Fruit fly (Drosophila melanogaster) whole organism, wandering third instar larva: Measurements from ENCODE around the gene TkR99D.

Experiments used
- Abd-B ChIP-seq: fragments of >200 bp; optimal IDR thresholded peaks from 2 replicates; lab custom pipeline; 2017; ENCODE audit warnings: missing biosample characterization, missing genetic modification characterization
- CG32264 ChIP-seq: fragments of 200-800 bp; sonication (Bioruptor generic); optimal IDR thresholded peaks from 2 replicates; lab custom pipeline; 2016; ENCODE audit warnings: missing biosample characterization, missing genetic modification characterization
- CG9705 ChIP-seq: fragments of 200-800 bp; sonication (Bioruptor generic); optimal IDR thresholded peaks from 2 replicates; lab custom pipeline; 2018; ENCODE audit warnings: missing biosample characterization, mild to moderate bottlenecking, missing genetic modification characterization
- CrebA ChIP-seq: fragments of 200-800 bp; sonication (Bioruptor generic); optimal IDR thresholded peaks from 2 replicates; lab custom pipeline; 2016; ENCODE audit warnings: missing biosample characterization, mild to moderate bottlenecking, missing genetic modification characterization, borderline replicate concordance
- Dfd ChIP-seq: fragments of >200 bp; optimal IDR thresholded peaks from 2 replicates; lab custom pipeline; 2017; ENCODE audit warnings: missing biosample characterization, missing genetic modification characterization
- Dif ChIP-seq: fragments of 200-275, 200-300 bp; sonication (Bioruptor generic); optimal IDR thresholded peaks from 2 replicates; lab custom pipeline; 2018; ENCODE audit warnings: missing biosample characterization, missing genetic modification characterization; ENCODE audit not compliant: partially characterized antibody
- HLH106 ChIP-seq: fragments of 200-800 bp; optimal IDR thresholded peaks from 3 replicates; lab custom pipeline; 2019; ENCODE audit warnings: missing biosample characterization, mild to moderate bottlenecking, missing genetic modification characterization, moderate library complexity
- Hnf4 ChIP-seq: fragments of 200-800 bp; sonication (Bioruptor generic); optimal IDR thresholded peaks from 2 replicates; lab custom pipeline; 2016; ENCODE audit warnings: missing biosample characterization, mild to moderate bottlenecking, missing genetic modification characterization
- Hr78 ChIP-seq: fragments of >200 bp; optimal IDR thresholded peaks from 2 replicates; lab custom pipeline; 2017; ENCODE audit warnings: missing biosample characterization, missing genetic modification characterization
- Hr83 ChIP-seq: fragments of 200-300 bp; sonication (Bioruptor generic); optimal IDR thresholded peaks from 2 replicates; lab custom pipeline; 2016; ENCODE audit warnings: missing biosample characterization, mild to moderate bottlenecking, missing genetic modification characterization, moderate library complexity; ENCODE audit not compliant: poor library complexity, severe bottlenecking
- Jra ChIP-seq: sonication (Bioruptor generic); optimal IDR thresholded peaks from 2 replicates; lab custom pipeline; 2016; ENCODE audit warnings: missing biosample characterization, missing genetic modification characterization
- Mio ChIP-seq: sonication (Bioruptor generic); optimal IDR thresholded peaks from 2 replicates; lab custom pipeline; 2016; ENCODE audit warnings: missing biosample characterization, missing genetic modification characterization
- Myc ChIP-seq: fragments of >200 bp; optimal IDR thresholded peaks from 2 replicates; lab custom pipeline; 2017
- OdsH ChIP-seq: fragments of 200-800 bp; sonication (Bioruptor generic); optimal IDR thresholded peaks from 2 replicates; lab custom pipeline; 2016; ENCODE audit warnings: missing biosample characterization, mild to moderate bottlenecking, missing genetic modification characterization
- Rel ChIP-seq, 2 experiments: fragments of 200-800 bp; sonication (Bioruptor generic) in 1 of 2; optimal IDR thresholded peaks; 2 replicates in 1 of 2; 3 replicates in 1 of 2; lab custom pipeline; 2016 to 2019; ENCODE audit warnings: mild to moderate bottlenecking in 2 of 2, missing biosample characterization in 2 of 2, missing genetic modification characterization in 2 of 2, moderate library complexity in 1 of 2
- Sp1 ChIP-seq: fragments of 200-800 bp; sonication (Bioruptor generic); optimal IDR thresholded peaks from 3 replicates; lab custom pipeline; 2019; ENCODE audit warnings: missing biosample characterization, mild to moderate bottlenecking, missing genetic modification characterization, moderate library complexity
- Vsx2 ChIP-seq: fragments of 200-300, 225-300 bp; sonication (Bioruptor generic); optimal IDR thresholded peaks from 2 replicates; lab custom pipeline; 2018; ENCODE audit warnings: missing biosample characterization, missing genetic modification characterization; ENCODE audit not compliant: partially characterized antibody
- br ChIP-seq: fragments of 200-800 bp; sonication (Bioruptor generic); optimal IDR thresholded peaks from 2 replicates; lab custom pipeline; 2016; ENCODE audit warnings: missing biosample characterization, missing genetic modification characterization
- brk ChIP-seq: fragments of 200-800 bp; sonication (Bioruptor generic); optimal IDR thresholded peaks from 2 replicates; lab custom pipeline; 2016; ENCODE audit warnings: missing biosample characterization, mild to moderate bottlenecking, missing genetic modification characterization
- dl ChIP-seq, 2 experiments: fragments of 175-275, 200-275 bp in 1 of 2; fragments of 200-275 bp in 1 of 2; sonication (Bioruptor generic); optimal IDR thresholded peaks; lab custom pipeline; 2018; ENCODE audit warnings: mild to moderate bottlenecking in 2 of 2, missing biosample characterization in 2 of 2, missing genetic modification characterization in 2 of 2, moderate library complexity in 2 of 2; ENCODE audit not compliant: partially characterized antibody in 2 of 2, insufficient read depth in 1 of 2
- dmrt93B ChIP-seq: fragments of 200-800 bp; sonication (Bioruptor generic); optimal IDR thresholded peaks from 2 replicates; lab custom pipeline; 2018; ENCODE audit warnings: missing biosample characterization, mild to moderate bottlenecking, missing genetic modification characterization
- dsf ChIP-seq: sonication (Bioruptor generic); optimal IDR thresholded peaks from 2 replicates; lab custom pipeline; 2016; ENCODE audit warnings: missing biosample characterization, missing genetic modification characterization, borderline replicate concordance
- ey ChIP-seq: fragments of 200-800 bp; sonication (Bioruptor generic); optimal IDR thresholded peaks from 2 replicates; lab custom pipeline; 2016; ENCODE audit warnings: missing biosample characterization, missing genetic modification characterization
- foxo ChIP-seq, 2 experiments: fragments of 200-800 bp; sonication (Bioruptor generic); optimal IDR thresholded peaks; 2 replicates in 1 of 2; 3 replicates in 1 of 2; lab custom pipeline; 2016 to 2017; ENCODE audit warnings: missing biosample characterization in 2 of 2, missing genetic modification characterization in 2 of 2
- fru ChIP-seq: fragments of 200-800 bp; sonication (Bioruptor generic); optimal IDR thresholded peaks from 3 replicates; lab custom pipeline; 2016; ENCODE audit warnings: missing biosample characterization, mild to moderate bottlenecking, missing genetic modification characterization
- h ChIP-seq: fragments of 200-800 bp; sonication (Bioruptor generic); optimal IDR thresholded peaks from 3 replicates; lab custom pipeline; 2016; ENCODE audit warnings: missing biosample characterization, mild to moderate bottlenecking, missing genetic modification characterization
- jim ChIP-seq: fragments of 175-275, 200-325 bp; sonication (Bioruptor generic); optimal IDR thresholded peaks from 2 replicates; lab custom pipeline; 2016; ENCODE audit warnings: missing biosample characterization, mild to moderate bottlenecking, missing genetic modification characterization
- lola ChIP-seq: fragments of >200 bp; optimal IDR thresholded peaks from 2 replicates; lab custom pipeline; 2017; ENCODE audit warnings: missing biosample characterization, missing genetic modification characterization
- pan ChIP-seq: fragments of >200 bp; optimal IDR thresholded peaks from 2 replicates; lab custom pipeline; 2017
- psq ChIP-seq: fragments of 200-800 bp; sonication (Bioruptor generic); optimal IDR thresholded peaks from 3 replicates; lab custom pipeline; 2017; ENCODE audit warnings: missing biosample characterization, mild to moderate bottlenecking, missing genetic modification characterization, moderate library complexity
- rgr ChIP-seq: fragments of 200-800 bp; sonication (Bioruptor generic); optimal IDR thresholded peaks from 3 replicates; lab custom pipeline; 2016; ENCODE audit warnings: missing biosample characterization, mild to moderate bottlenecking, missing genetic modification characterization
- sv ChIP-seq: fragments of 200-800 bp; sonication (Bioruptor generic); optimal IDR thresholded peaks from 3 replicates; lab custom pipeline; 2016; ENCODE audit warnings: missing biosample characterization, missing genetic modification characterization
- tai ChIP-seq: sonication (Bioruptor generic); optimal IDR thresholded peaks from 2 replicates; lab custom pipeline; 2016; ENCODE audit warnings: missing biosample characterization, missing genetic modification characterization
- usp ChIP-seq: fragments of >200 bp; optimal IDR thresholded peaks from 2 replicates; lab custom pipeline; 2017; ENCODE audit warnings: missing biosample characterization, missing genetic modification characterization
- woc ChIP-seq: sonication (Bioruptor generic); optimal IDR thresholded peaks from 2 replicates; lab custom pipeline; 2016; ENCODE audit warnings: missing biosample characterization, mild to moderate bottlenecking, missing genetic modification characterization

The TkR99D gene

dm6 chr3R:29981479-29981878 lies 12.2 kb upstream of the TkR99D start:
- TF ChIP-seq Dfd (GFP tag; lab: Kevin White, UChicago), result no peak
- no peak for TF ChIP-seq Hnf4 (GFP tag; lab: Kevin White, UChicago)
- no peak for TF ChIP-seq HLH106 (tag; lab: Kevin White, UChicago)
- peak; percentile 9 for TF ChIP-seq h (GFP tag; lab: Kevin White, UChicago)

- TF ChIP-seq lola (GFP tag; lab: Kevin White, UChicago), result no peak
- no peak for TF ChIP-seq Mio (GFP tag; lab: Kevin White, UChicago)
- TF ChIP-seq Jra (GFP tag; lab: Kevin White, UChicago), result no peak
- TF ChIP-seq sv (GFP tag; lab: Kevin White, UChicago), result no peak
- no peak for TF ChIP-seq Dfd (GFP tag; lab: Kevin White, UChicago)
- no peak for TF ChIP-seq Hr78 (GFP tag; lab: Kevin White, UChicago)
- no peak for TF ChIP-seq Abd-B (GFP tag; lab: Kevin White, UChicago)
- TF ChIP-seq Sp1 (GFP tag; lab: Kevin White, UChicago), result peak; percentile 32
- peak in 1 of 2 experiments; percentile 40 for TF ChIP-seq foxo (GFP tag; optimal IDR thresholded peaks at IDR 0.05; lab: Kevin White, UChicago)
- TF ChIP-seq Hnf4 (GFP tag; lab: Kevin White, UChicago), result no peak
- TF ChIP-seq h (GFP tag; lab: Kevin White, UChicago), result peak; percentile 46
- TF ChIP-seq fru, result peak; percentile 48
- TF ChIP-seq br (GFP tag; lab: Kevin White, UChicago), result peak; percentile 32
- no peak for TF ChIP-seq tai (GFP tag; lab: Kevin White, UChicago)
- no peak for TF ChIP-seq dsf (GFP tag; lab: Kevin White, UChicago)
- no peak for TF ChIP-seq dl (GFP tag; optimal IDR thresholded peaks at IDR 0.05; lab: Kevin White, UChicago; ENCODE audit: insufficient read depth in 1 of 2, partially characterized antibody in 2 of 2)
- TF ChIP-seq usp (GFP tag; lab: Kevin White, UChicago), result no peak
- TF ChIP-seq jim (GFP tag; lab: Kevin White, UChicago), result no peak
- TF ChIP-seq pan (lab: Kevin White, UChicago), result no peak
- TF ChIP-seq brk (GFP tag; lab: Kevin White, UChicago), result no peak
- no peak for TF ChIP-seq psq (GFP tag; lab: Kevin White, UChicago)
- TF ChIP-seq ey, result peak; percentile 39
- TF ChIP-seq Vsx2, result no peak
- TF ChIP-seq Myc (lab: Kevin White, UChicago), result no peak
- TF ChIP-seq OdsH (GFP tag; lab: Kevin White, UChicago), result peak; percentile 24
- TF ChIP-seq rgr (GFP tag; lab: Kevin White, UChicago), result peak; percentile 32
- TF ChIP-seq Dif (GFP tag; lab: Kevin White, UChicago), result no peak
- TF ChIP-seq HLH106 (tag; lab: Kevin White, UChicago), result peak; percentile 49
- TF ChIP-seq woc (GFP tag; lab: Kevin White, UChicago), result no peak
These were observed 9.3 kb upstream of the TkR99D start for dm6 chr3R:29978595-29978994.

DNA sequence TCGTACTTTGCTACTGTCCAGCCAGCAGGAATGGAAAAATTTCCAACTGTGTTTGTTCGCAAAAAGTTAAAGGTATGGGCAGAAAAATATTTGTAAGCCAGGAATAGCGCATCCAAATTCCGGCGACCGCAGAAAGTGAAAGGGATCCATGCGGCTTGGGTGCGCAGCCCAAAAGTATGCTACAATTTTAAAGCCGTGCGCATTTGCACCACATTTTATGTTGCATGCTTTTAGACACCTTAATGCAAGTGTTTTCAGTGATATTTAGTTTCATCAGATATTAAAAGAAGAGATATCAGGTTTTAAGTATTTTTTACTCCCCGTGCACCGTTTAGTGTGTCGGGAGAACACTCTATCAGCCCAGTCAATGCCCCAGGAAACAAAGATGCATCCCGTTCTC lies 6.1 kb downstream of the TkR99D start:
- TF ChIP-seq lola (GFP tag; lab: Kevin White, UChicago) (no peak), woc (GFP tag; lab: Kevin White, UChicago) (no peak), Hr83 (GFP tag; lab: Kevin White, UChicago) (no peak), usp (GFP tag; lab: Kevin White, UChicago) (no peak), Sp1 (GFP tag; lab: Kevin White, UChicago) (no peak), CG9705 (no peak), dmrt93B (no peak)

dm6 chr3R:29959329-29959728 lies 9.9 kb downstream of the TkR99D start:
- TF ChIP-seq lola (GFP tag; lab: Kevin White, UChicago) (no peak), Rel (GFP tag; optimal IDR thresholded peaks at IDR 0.05; lab: Kevin White, UChicago) (no peak), Rel (tag; optimal IDR thresholded peaks at IDR 0.05; lab: Kevin White, UChicago) (no peak), Mio (GFP tag; lab: Kevin White, UChicago) (no peak), Abd-B (GFP tag; lab: Kevin White, UChicago) (no peak), h (GFP tag; lab: Kevin White, UChicago) (no peak), sv (GFP tag; lab: Kevin White, UChicago) (no peak), Vsx2 (no peak), CG32264 (GFP tag; lab: Kevin White, UChicago) (no peak), foxo (GFP tag; optimal IDR thresholded peaks at IDR 0.05; lab: Kevin White, UChicago) (no peak), br (GFP tag; lab: Kevin White, UChicago) (no peak), dl (GFP tag; optimal IDR thresholded peaks at IDR 0.05; lab: Kevin White, UChicago; ENCODE audit: insufficient read depth in 1 of 2, partially characterized antibody in 2 of 2) (no peak), usp (GFP tag; lab: Kevin White, UChicago) (no peak), psq (GFP tag; lab: Kevin White, UChicago) (no peak), CrebA (no peak), Dif (GFP tag; lab: Kevin White, UChicago) (no peak), Hr78 (GFP tag; lab: Kevin White, UChicago) (no peak), jim (GFP tag; lab: Kevin White, UChicago) (no peak)
